Worm (Caenorhabditis elegans): Measurements from ENCODE around the gene fbxa-163.

ce11 chrII:1610630-1611029 lies at the start of gene fbxa-163:
- no peak for TF ChIP-seq flt-1 (GFP tag; IDR thresholded peaks at IDR 0.05)
- TF ChIP-seq ztf-23 (GFP tag; IDR thresholded peaks at IDR 0.05) = no peak
- no peak for TF ChIP-seq klf-2 (GFP tag; conservative IDR thresholded peaks at IDR 0.05)
- no peak for TF ChIP-seq ztf-29 (GFP tag; IDR thresholded peaks at IDR 0.05)
- TF ChIP-seq med-1 (GFP tag; optimal IDR thresholded peaks at IDR 0.05; ENCODE audit: insufficient read depth) = no peak
- no peak for TF ChIP-seq ref-1 (GFP tag; conservative IDR thresholded peaks at IDR 0.05)

Measured in whole organism, midembryonic.